Worm (Caenorhabditis elegans) whole organism, L3 larva: ENCODE data around the gene letm-1.

Experiments used
- R02D3.7 ChIP-seq: fragments of 150-350 bp; optimal IDR thresholded peaks from 2 replicates; lab custom pipeline; 2014; ENCODE audit warnings: missing biosample characterization, missing genetic modification characterization
- ZK546.5 ChIP-seq: sonication (generic microtip); optimal IDR thresholded peaks from 2 replicates; lab custom pipeline; 2017; ENCODE audit warnings: missing biosample characterization, missing genetic modification characterization
- aly-2 ChIP-seq: fragments of 150-350 bp; optimal IDR thresholded peaks from 2 replicates; lab custom pipeline; 2014; ENCODE audit warnings: missing biosample characterization, missing genetic modification characterization
- ama-1 ChIP-seq: fragments of 150-350 bp; optimal IDR thresholded peaks from 2 replicates; lab custom pipeline; 2018
- ceh-16 ChIP-seq: sonication (generic microtip); optimal IDR thresholded peaks from 2 replicates; lab custom pipeline; 2017; ENCODE audit warnings: missing biosample characterization, missing genetic modification characterization
- ceh-28 ChIP-seq: fragments of 150-350 bp; optimal IDR thresholded peaks from 2 replicates; lab custom pipeline; 2014; ENCODE audit warnings: missing biosample characterization, missing genetic modification reagents, missing genetic modification characterization
- ceh-82 ChIP-seq: fragments of 150-350 bp; optimal IDR thresholded peaks from 2 replicates; lab custom pipeline; 2014; ENCODE audit warnings: missing biosample characterization, missing genetic modification characterization
- ceh-9 ChIP-seq: sonication (generic microtip); optimal IDR thresholded peaks from 2 replicates; lab custom pipeline; 2018; ENCODE audit warnings: missing biosample characterization, missing genetic modification characterization
- elt-1 ChIP-seq: fragments of 150-350 bp; optimal IDR thresholded peaks from 2 replicates; lab custom pipeline; 2014; ENCODE audit warnings: missing biosample characterization, missing genetic modification characterization
- elt-2 ChIP-seq: sonication (generic microtip); optimal IDR thresholded peaks from 2 replicates; lab custom pipeline; 2016; ENCODE audit warnings: missing genetic modification reagents, mild to moderate bottlenecking, missing genetic modification characterization, missing compliant biosample characterization
- elt-3 ChIP-seq, 3 experiments: fragments of 150-350 bp in 1 of 3; sonication (generic microtip) in 2 of 3; optimal IDR thresholded peaks; 2 replicates in 2 of 3; 4 replicates in 1 of 3; lab custom pipeline; 2014 to 2017; ENCODE audit warnings: missing biosample characterization in 3 of 3, missing genetic modification characterization in 3 of 3
- eor-1 ChIP-seq, 2 experiments: fragments of 150-350 bp; optimal IDR thresholded peaks; 2 replicates each; lab custom pipeline; 2014 to 2018; ENCODE audit warnings: missing biosample characterization in 2 of 2, missing genetic modification characterization in 2 of 2
- fkh-10 ChIP-seq: sonication (generic microtip); optimal IDR thresholded peaks from 2 replicates; lab custom pipeline; 2017; ENCODE audit warnings: missing biosample characterization, missing genetic modification reagents, missing genetic modification characterization
- fkh-2 ChIP-seq: fragments of 150-350 bp; optimal IDR thresholded peaks from 2 replicates; lab custom pipeline; 2014; ENCODE audit warnings: missing biosample characterization, missing genetic modification reagents, missing genetic modification characterization
- fos-1 ChIP-seq: fragments of 150-350 bp; optimal IDR thresholded peaks from 2 replicates; lab custom pipeline; 2014; ENCODE audit warnings: missing biosample characterization, missing genetic modification characterization
- jun-1 ChIP-seq: fragments of 150-350 bp; optimal IDR thresholded peaks from 2 replicates; lab custom pipeline; 2014; ENCODE audit warnings: missing biosample characterization, missing genetic modification reagents, missing genetic modification characterization
- lin-15B ChIP-seq: fragments of 150-350 bp; optimal IDR thresholded peaks from 2 replicates; lab custom pipeline; 2014; ENCODE audit warnings: missing biosample characterization, missing genetic modification characterization
- lin-39 ChIP-seq: fragments of 150-350 bp; optimal IDR thresholded peaks from 2 replicates; lab custom pipeline; 2018; ENCODE audit warnings: missing biosample characterization, missing genetic modification reagents, missing genetic modification characterization
- lsy-12 ChIP-seq: sonication (generic microtip); optimal IDR thresholded peaks from 2 replicates; lab custom pipeline; 2016; ENCODE audit warnings: mild to moderate bottlenecking, missing genetic modification characterization, missing compliant biosample characterization
- mdl-1 ChIP-seq: fragments of 150-350 bp; optimal IDR thresholded peaks from 2 replicates; lab custom pipeline; 2014; ENCODE audit warnings: missing biosample characterization, missing genetic modification characterization
- mml-1 ChIP-seq: fragments of 150-350 bp; sonication (generic microtip); optimal IDR thresholded peaks from 3 replicates; lab custom pipeline; 2014; ENCODE audit warnings: missing biosample characterization, missing genetic modification characterization
- nfya-1 ChIP-seq: sonication (generic microtip); optimal IDR thresholded peaks from 2 replicates; lab custom pipeline; 2017; ENCODE audit warnings: missing genetic modification characterization, mild to moderate bottlenecking, missing compliant biosample characterization, antibody characterized with exemption, moderate library complexity; ENCODE audit not compliant: insufficient read depth
- nhr-12 ChIP-seq: fragments of 150-350 bp; optimal IDR thresholded peaks from 2 replicates; lab custom pipeline; 2014; ENCODE audit warnings: missing biosample characterization, missing genetic modification characterization
- nhr-23 ChIP-seq: fragments of 150-350 bp; optimal IDR thresholded peaks from 2 replicates; lab custom pipeline; 2014; ENCODE audit warnings: missing biosample characterization, missing genetic modification reagents, missing genetic modification characterization
- nhr-237 ChIP-seq: fragments of 150-350 bp; optimal IDR thresholded peaks from 2 replicates; lab custom pipeline; 2014; ENCODE audit warnings: missing biosample characterization, missing genetic modification characterization
- nhr-25 ChIP-seq: sonication (generic microtip); optimal IDR thresholded peaks from 2 replicates; lab custom pipeline; 2017; ENCODE audit warnings: missing biosample characterization, missing genetic modification characterization
- nhr-28 ChIP-seq: fragments of 150-350 bp; optimal IDR thresholded peaks from 2 replicates; lab custom pipeline; 2014; ENCODE audit warnings: missing biosample characterization, missing genetic modification characterization
- nhr-43 ChIP-seq: sonication (generic microtip); optimal IDR thresholded peaks from 2 replicates; lab custom pipeline; 2016; ENCODE audit warnings: mild to moderate bottlenecking, missing genetic modification characterization, missing compliant biosample characterization; ENCODE audit not compliant: poor library complexity, severe bottlenecking
- nhr-67 ChIP-seq: fragments of 150-350 bp; optimal IDR thresholded peaks from 2 replicates; lab custom pipeline; 2014; ENCODE audit warnings: missing biosample characterization, missing genetic modification characterization
- nhr-76 ChIP-seq: fragments of 150-350 bp; sonication (generic microtip); optimal IDR thresholded peaks from 5 replicates; lab custom pipeline; 2014; ENCODE audit warnings: missing biosample characterization, missing genetic modification characterization
- pha-4 ChIP-seq: fragments of 150-350 bp; optimal IDR thresholded peaks from 2 replicates; lab custom pipeline; 2014; ENCODE audit warnings: missing biosample characterization, missing genetic modification reagents, missing genetic modification characterization
- pqm-1 ChIP-seq: fragments of 150-350 bp; optimal IDR thresholded peaks from 2 replicates; lab custom pipeline; 2017; ENCODE audit warnings: missing biosample characterization, missing genetic modification characterization, inconsistent platforms
- sea-2 ChIP-seq: fragments of 150-350 bp; sonication (generic microtip); optimal IDR thresholded peaks from 4 replicates; lab custom pipeline; 2014; ENCODE audit warnings: missing biosample characterization, missing genetic modification reagents, missing genetic modification characterization
- skn-1 ChIP-seq: fragments of 150-350 bp; optimal IDR thresholded peaks from 2 replicates; lab custom pipeline; 2014; ENCODE audit warnings: missing biosample characterization, missing genetic modification characterization
- tbx-2 ChIP-seq: sonication (generic microtip); optimal IDR thresholded peaks from 2 replicates; lab custom pipeline; 2016; ENCODE audit warnings: mild to moderate bottlenecking, missing genetic modification characterization, missing compliant biosample characterization
- unc-39 ChIP-seq: sonication (generic microtip); optimal IDR thresholded peaks from 4 replicates; lab custom pipeline; 2017; ENCODE audit warnings: missing biosample characterization, missing genetic modification characterization
- zag-1 ChIP-seq: fragments of 150-350 bp; optimal IDR thresholded peaks from 2 replicates; lab custom pipeline; 2014; ENCODE audit warnings: missing biosample characterization, missing genetic modification characterization
- ztf-11 ChIP-seq: fragments of 150-350 bp; optimal IDR thresholded peaks from 2 replicates; lab custom pipeline; 2014; ENCODE audit warnings: missing biosample characterization, missing genetic modification characterization
- ztf-4 ChIP-seq: fragments of 150-350 bp; optimal IDR thresholded peaks from 2 replicates; lab custom pipeline; 2014; ENCODE audit warnings: missing biosample characterization, missing genetic modification characterization

letm-1 gene

DNA sequence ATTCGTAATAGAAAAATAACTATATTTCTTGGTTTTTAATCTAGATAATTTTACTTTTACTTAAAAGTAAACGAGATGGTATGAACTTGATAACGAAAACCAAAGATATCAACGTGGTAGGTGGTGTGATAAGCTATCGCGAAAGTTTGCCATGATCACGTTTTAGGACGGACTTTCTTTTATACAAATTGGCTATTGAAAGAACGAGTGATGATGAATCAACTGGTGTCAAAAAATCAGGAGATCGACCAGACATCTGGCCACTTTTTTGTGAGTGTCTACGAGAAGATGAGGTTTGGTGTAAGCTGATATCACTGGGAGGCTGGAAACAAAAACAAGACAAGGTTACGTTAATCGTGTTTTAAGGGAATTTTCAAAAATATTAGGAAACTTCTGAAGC, 1.8 kb upstream of the letm-1 start:
- no peak for TF ChIP-seq nhr-28 (tag; lab: Kevin White, UChicago)
- no peak for TF ChIP-seq nhr-12 (tag; lab: Kevin White, UChicago)
- TF ChIP-seq fkh-2 (tag; lab: Kevin White, UChicago) = no peak
- no peak for TF ChIP-seq eor-1 (tag; optimal IDR thresholded peaks at IDR 0.05; lab: Kevin White, UChicago)
- no peak for TF ChIP-seq R02D3.7 (tag; lab: Kevin White, UChicago)
- TF ChIP-seq zag-1 (tag; lab: Kevin White, UChicago) = no peak
- no peak for TF ChIP-seq ztf-4 (tag; lab: Kevin White, UChicago)
- no peak for TF ChIP-seq lin-15B (tag; lab: Kevin White, UChicago)
- TF ChIP-seq elt-1 (tag; lab: Kevin White, UChicago) = no peak
- peak; percentile 15 for TF ChIP-seq pqm-1 (tag; lab: Kevin White, UChicago)
- no peak for TF ChIP-seq ztf-11 (tag; lab: Kevin White, UChicago)
- no peak for TF ChIP-seq unc-39 (tag; lab: Kevin White, UChicago)
- TF ChIP-seq nhr-23 (tag; lab: Kevin White, UChicago) = peak; percentile 39
- TF ChIP-seq elt-3 (tag; optimal IDR thresholded peaks at IDR 0.05; lab: Kevin White, UChicago) = peak in 2 of 3 experiments; percentile 22 to 74
- TF ChIP-seq lin-39 (tag; lab: Kevin White, UChicago) = no peak
- no peak for TF ChIP-seq mdl-1 (tag; lab: Kevin White, UChicago)
- peak; percentile 19 for TF ChIP-seq nhr-43 (tag; lab: Kevin White, UChicago)
- no peak for TF ChIP-seq ceh-82
- no peak for TF ChIP-seq mml-1 (tag; lab: Kevin White, UChicago)
- peak; percentile 23 for TF ChIP-seq nhr-25 (tag; lab: Kevin White, UChicago)
- no peak for TF ChIP-seq ama-1 (lab: Kevin White, UChicago)
- TF ChIP-seq skn-1 (tag; lab: Kevin White, UChicago) = no peak
- TF ChIP-seq nhr-67 (tag; lab: Kevin White, UChicago) = no peak
- no peak for TF ChIP-seq nhr-237 (tag; lab: Kevin White, UChicago)
- TF ChIP-seq nhr-76 = no peak
- TF ChIP-seq nfya-1 (tag; lab: Kevin White, UChicago) = peak; percentile 23
- TF ChIP-seq sea-2 (GFP tag; lab: Kevin White, UChicago) = no peak
- TF ChIP-seq jun-1 (tag; lab: Kevin White, UChicago) = peak; percentile 41
- TF ChIP-seq lsy-12 (tag; lab: Kevin White, UChicago) = no peak
- TF ChIP-seq fos-1 (tag; lab: Kevin White, UChicago) = no peak
- TF ChIP-seq aly-2 (tag; lab: Kevin White, UChicago) = no peak
- no peak for TF ChIP-seq ceh-9 (tag; lab: Kevin White, UChicago)
- no peak for TF ChIP-seq elt-2
- no peak for TF ChIP-seq fkh-10 (GFP tag; lab: Kevin White, UChicago)

DNA sequence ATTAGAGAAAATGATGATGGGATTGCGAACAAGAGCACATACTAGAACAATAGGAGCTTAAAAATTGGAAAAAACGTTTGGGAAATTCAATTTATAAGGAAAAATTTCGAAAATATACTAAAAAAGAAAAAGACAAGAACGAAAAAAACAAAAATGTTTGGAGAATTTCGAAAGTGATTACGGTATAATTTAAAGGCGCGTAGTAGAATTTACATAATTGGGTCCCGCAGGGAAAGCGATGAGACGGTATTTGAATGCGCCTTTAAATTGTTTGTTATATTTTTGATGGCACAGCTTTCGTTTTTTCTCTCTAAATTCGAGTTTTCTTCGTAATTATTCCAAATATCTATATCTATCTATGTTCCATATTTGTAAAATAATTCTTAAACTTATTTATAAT, 942 bp upstream of the letm-1 start:
- TF ChIP-seq nhr-237 (tag; lab: Kevin White, UChicago) (no peak), nfya-1 (tag; lab: Kevin White, UChicago) (no peak), fos-1 (tag; lab: Kevin White, UChicago) (no peak), ceh-16 (no peak), elt-2 (no peak), pha-4 (tag; lab: Kevin White, UChicago) (no peak), nhr-23 (tag; lab: Kevin White, UChicago) (no peak), tbx-2 (tag; lab: Kevin White, UChicago) (no peak), ceh-82 (no peak), ZK546.5 (tag; lab: Kevin White, UChicago) (no peak), eor-1 (tag; optimal IDR thresholded peaks at IDR 0.05; lab: Kevin White, UChicago) (no peak), nhr-12 (tag; lab: Kevin White, UChicago) (no peak), ztf-11 (tag; lab: Kevin White, UChicago) (no peak), lsy-12 (tag; lab: Kevin White, UChicago) (no peak), nhr-43 (tag; lab: Kevin White, UChicago) (no peak)
- TF ChIP-seq, all 47 proteins: peak for 0

DNA sequence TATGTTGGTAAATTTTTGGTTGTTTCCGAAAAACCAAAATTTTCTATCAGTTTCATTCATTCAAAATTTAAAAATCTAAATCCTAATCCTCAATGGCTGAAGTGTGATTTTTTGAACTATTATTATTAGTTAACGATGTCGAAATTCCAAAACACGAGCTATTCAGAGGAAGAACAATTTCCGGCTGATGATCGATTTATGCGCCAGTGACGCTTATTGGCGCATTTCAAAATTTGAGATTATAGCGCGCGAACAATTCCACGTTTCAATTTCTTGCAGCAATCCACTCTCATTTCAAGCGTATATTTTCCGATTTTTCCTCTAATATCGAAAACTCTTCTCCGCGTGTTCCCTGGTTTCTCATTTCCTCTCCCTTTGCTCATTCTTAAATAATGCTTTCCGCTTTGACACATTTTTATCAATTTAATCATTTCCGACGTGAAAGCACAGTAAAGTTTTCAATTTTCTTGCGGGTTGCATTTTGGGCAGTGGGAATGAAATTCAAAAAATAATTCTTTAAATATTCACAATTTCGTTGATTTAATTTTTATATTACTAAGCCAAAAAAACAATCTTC, 3.4 kb downstream of the letm-1 start:
- TF ChIP-seq ceh-28 (tag; lab: Kevin White, UChicago) = no peak
- peak; percentile 55 for TF ChIP-seq lin-15B (tag; lab: Kevin White, UChicago)
- TF ChIP-seq fkh-2 (tag; lab: Kevin White, UChicago) = no peak
- TF ChIP-seq ama-1 (lab: Kevin White, UChicago) = peak; percentile 40
- TF ChIP-seq elt-2 = peak; percentile 51
- TF ChIP-seq nhr-23 (tag; lab: Kevin White, UChicago) = peak; percentile 9
- TF ChIP-seq R02D3.7 (tag; lab: Kevin White, UChicago) = no peak
- TF ChIP-seq lin-39 (tag; lab: Kevin White, UChicago) = no peak
- peak; percentile 19 for TF ChIP-seq nfya-1 (tag; lab: Kevin White, UChicago)
- TF ChIP-seq ceh-82 = no peak
